Worm (Caenorhabditis elegans): ENCODE measurements around the gene srab-13.

Gene srab-13

DNA sequence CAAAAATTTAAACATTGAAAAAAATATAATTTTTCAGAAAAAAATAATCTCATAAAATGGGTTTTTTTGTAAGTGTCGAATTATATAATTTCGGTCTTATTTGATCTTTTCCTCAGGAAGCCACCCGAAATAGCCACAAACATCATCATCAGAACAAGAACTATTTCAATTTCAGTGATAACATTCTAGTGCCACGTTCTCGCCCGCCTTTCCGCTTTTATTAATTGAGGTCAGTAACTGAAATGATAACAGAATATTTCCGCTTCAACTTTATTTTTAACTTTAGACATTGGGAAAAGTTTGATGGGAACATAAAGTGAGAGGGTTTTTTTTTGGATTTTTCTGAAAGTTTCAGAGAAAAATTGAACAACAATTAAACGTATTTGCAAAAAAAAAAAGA is 38.5 kb downstream of the srab-13 start:
- TF ChIP-seq mab-5 (tag; optimal IDR thresholded peaks at IDR 0.05) = no peak
- TF ChIP-seq hlh-1 (tag; optimal IDR thresholded peaks at IDR 0.05) = no peak
- TF ChIP-seq blmp-1 (tag; optimal IDR thresholded peaks at IDR 0.05) = no peak

- TF ChIP-seq nhr-2 (tag; optimal IDR thresholded peaks at IDR 0.05) = no peak
- no peak for TF ChIP-seq ham-2 (GFP tag; optimal IDR thresholded peaks at IDR 0.05)
- no peak for TF ChIP-seq mep-1 (tag; optimal IDR thresholded peaks at IDR 0.05)
- no peak for TF ChIP-seq lin-13 (tag; optimal IDR thresholded peaks at IDR 0.05)
- TF ChIP-seq flh-1 (GFP tag; optimal IDR thresholded peaks at IDR 0.05) = no peak
- TF ChIP-seq hlh-1 (tag; optimal IDR thresholded peaks at IDR 0.05) = no peak
- TF ChIP-seq elt-3 (tag; optimal IDR thresholded peaks at IDR 0.05) = no peak
Measured at ce11 chrV:1986954-1987353, 40.7 kb downstream of the srab-13 start, which contains the start of gene T08B1.1. T08B1.1 (minus strand) TSS chrV:1987045.

DNA sequence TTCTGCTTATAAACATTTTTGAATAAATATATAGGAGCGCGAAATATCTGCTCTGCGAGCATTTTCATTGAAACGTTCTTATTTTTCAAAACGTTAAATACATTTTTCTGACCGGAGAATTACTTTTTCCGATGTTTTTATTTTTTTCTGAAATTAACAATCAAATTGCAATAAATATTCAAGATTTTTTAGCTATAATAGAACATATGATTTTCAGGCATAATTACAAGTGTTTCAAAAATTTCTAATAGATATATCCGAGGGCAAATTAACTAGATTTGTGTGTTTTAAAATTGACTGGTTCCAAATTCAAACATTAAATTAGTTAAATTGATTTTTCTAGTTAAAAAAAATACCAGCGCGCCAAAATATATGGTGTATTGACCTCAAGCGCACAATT is 48.7 kb downstream of the srab-13 start, which contains the start of gene T08B1.4:
Gene T08B1.4 (plus strand): TSS at position 301 of the 400 bp plus-strand sequence.
- no peak for TF ChIP-seq snpc-4 (tag; optimal IDR thresholded peaks at IDR 0.05)
- TF ChIP-seq elt-1 (tag; optimal IDR thresholded peaks at IDR 0.05; ENCODE audit: borderline replicate concordance, insufficient read depth) = no peak
- TF ChIP-seq ztf-11 (tag; optimal IDR thresholded peaks at IDR 0.05) = no peak
- TF ChIP-seq elt-3 (tag; optimal IDR thresholded peaks at IDR 0.05) = no peak
- no peak for TF ChIP-seq lsy-2 (tag; optimal IDR thresholded peaks at IDR 0.05)
- no peak for TF ChIP-seq sptf-1 (tag; optimal IDR thresholded peaks at IDR 0.05)
- no peak for TF ChIP-seq nhr-28 (tag; optimal IDR thresholded peaks at IDR 0.05)
- TF ChIP-seq blmp-1 (tag; optimal IDR thresholded peaks at IDR 0.05) = no peak
- TF ChIP-seq bed-3 (GFP tag; optimal IDR thresholded peaks at IDR 0.05) = no peak
- no peak for TF ChIP-seq nhr-12 (tag; optimal IDR thresholded peaks at IDR 0.05)
- no peak for TF ChIP-seq sem-2 (GFP tag; optimal IDR thresholded peaks at IDR 0.05)
- TF ChIP-seq nhr-237 (tag; optimal IDR thresholded peaks at IDR 0.05) = no peak
- no peak for TF ChIP-seq M03D4.4 (tag; optimal IDR thresholded peaks at IDR 0.05)
- no peak for TF ChIP-seq unc-120 (tag; optimal IDR thresholded peaks at IDR 0.05; ENCODE audit: poor library complexity, severe bottlenecking)
- no peak for TF ChIP-seq flh-1 (GFP tag; optimal IDR thresholded peaks at IDR 0.05)
- no peak for TF ChIP-seq ces-1 (GFP tag; optimal IDR thresholded peaks at IDR 0.05)
- no peak for TF ChIP-seq mab-5 (tag; optimal IDR thresholded peaks at IDR 0.05)

- no peak for TF ChIP-seq elt-3 (tag; optimal IDR thresholded peaks at IDR 0.05)
- TF ChIP-seq blmp-1 (tag; optimal IDR thresholded peaks at IDR 0.05) = no peak
- no peak for TF ChIP-seq ztf-11 (tag; optimal IDR thresholded peaks at IDR 0.05)
- TF ChIP-seq ceh-43 (GFP tag; optimal IDR thresholded peaks at IDR 0.05) = no peak
- TF ChIP-seq lsy-2 (tag; optimal IDR thresholded peaks at IDR 0.05) = no peak
- no peak for TF ChIP-seq drap-1 (GFP tag; optimal IDR thresholded peaks at IDR 0.05)
- no peak for TF ChIP-seq ham-2 (GFP tag; optimal IDR thresholded peaks at IDR 0.05)
Measured at ce11 chrV:1975049-1975448, 52.6 kb downstream of the srab-13 start, which contains the start of gene fbxa-201. fbxa-201 (plus strand) TSS chrV:1975349.
